Fruit fly (Drosophila melanogaster): ENCODE data around the gene GluRIIC.

The GluRIIC gene

DNA sequence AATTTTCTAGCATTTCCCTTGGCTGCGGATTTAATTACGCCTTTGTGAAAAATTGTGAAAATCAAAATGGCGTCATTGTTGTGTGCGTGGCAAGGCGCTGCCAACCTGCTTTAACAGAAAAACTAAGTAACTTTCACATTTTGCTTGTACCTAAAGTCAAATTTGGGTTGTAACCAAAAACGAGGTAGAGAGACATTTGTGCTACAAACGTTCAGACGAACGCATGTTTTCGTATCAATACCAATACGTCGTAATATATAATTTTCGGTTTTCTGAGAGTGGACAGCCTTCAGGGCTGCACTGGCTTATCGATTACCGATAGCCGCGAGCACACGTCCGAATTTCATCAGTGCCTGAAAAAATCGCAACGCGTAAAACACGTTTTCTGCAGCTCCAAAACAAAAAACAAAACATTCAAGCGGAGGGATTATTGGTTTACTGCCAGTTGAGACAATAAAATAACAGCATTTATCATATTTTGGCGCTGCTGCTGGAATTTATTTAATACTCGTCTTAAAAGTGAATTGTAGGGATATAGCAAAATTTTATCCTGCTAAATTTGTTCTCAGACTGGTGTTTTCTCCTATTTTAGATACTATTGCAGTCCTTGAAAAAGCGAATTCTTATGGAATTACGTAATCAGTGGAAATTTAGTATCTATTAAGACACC, 43.0 kb upstream of the GluRIIC start (continued):
- no peak for TF ChIP-seq CG1792 (GFP tag; optimal IDR thresholded peaks at IDR 0.05)
- no peak for TF ChIP-seq Hr78 (GFP tag; optimal IDR thresholded peaks at IDR 0.05)
- no peak for TF ChIP-seq CG12299 (tag; optimal IDR thresholded peaks at IDR 0.05)
- peak; percentile 47 for TF ChIP-seq NC2β (GFP tag; optimal IDR thresholded peaks at IDR 0.05)
- peak; percentile 77 for TF ChIP-seq tx (GFP tag; optimal IDR thresholded peaks at IDR 0.05)
- TF ChIP-seq kni (GFP tag; optimal IDR thresholded peaks at IDR 0.05) = peak; percentile 10
- no peak for TF ChIP-seq CTCF (GFP tag; optimal IDR thresholded peaks at IDR 0.05)
- TF ChIP-seq CG2875 (GFP tag; optimal IDR thresholded peaks at IDR 0.05) = peak; percentile 27
- TF ChIP-seq MBD-R2 (GFP tag; IDR thresholded peaks at IDR 0.05) = peak; percentile 41; the same call in 1 of the 2 replicates
- TF ChIP-seq CG9932 (GFP tag; IDR thresholded peaks at IDR 0.05) = peak; percentile 78
- peak; percentile 60 to 71 for TF ChIP-seq chif (GFP tag; optimal IDR thresholded peaks at IDR 0.05)
- TF ChIP-seq sr (GFP tag; IDR thresholded peaks at IDR 0.05) = no peak
- peak; percentile 29 for TF ChIP-seq CG12104 (GFP tag; optimal IDR thresholded peaks at IDR 0.05)
- peak; percentile 72 for TF ChIP-seq btn (GFP tag; optimal IDR thresholded peaks at IDR 0.05)
- no peak for TF ChIP-seq CG8359 (GFP tag; optimal IDR thresholded peaks at IDR 0.05; ENCODE audit: borderline replicate concordance)
- TF ChIP-seq vvl (GFP tag; IDR thresholded peaks at IDR 0.05) = peak; percentile 80
- peak; percentile 50 for TF ChIP-seq CG13123 (GFP tag; optimal IDR thresholded peaks at IDR 0.05)
- TF ChIP-seq CG34376 (GFP tag; optimal IDR thresholded peaks at IDR 0.05) = no peak
- TF ChIP-seq CG15514 (GFP tag; optimal IDR thresholded peaks at IDR 0.05) = peak; percentile 73
- peak; percentile 67 for TF ChIP-seq CG6765 (GFP tag; optimal IDR thresholded peaks at IDR 0.05)
- TF ChIP-seq CG4404 (GFP tag; IDR thresholded peaks at IDR 0.05) = peak; percentile 46; the same call in 1 of the 2 replicates
- peak; percentile 93 for TF ChIP-seq sens (GFP tag)
- TF ChIP-seq CrebB (tag; optimal IDR thresholded peaks at IDR 0.05) = peak; percentile 16
- TF ChIP-seq CG10274 (GFP tag; optimal IDR thresholded peaks at IDR 0.05) = no peak
- peak; percentile 84 for TF ChIP-seq CG32532 (GFP tag; IDR thresholded peaks at IDR 0.05)
- TF ChIP-seq YL-1 (GFP tag; optimal IDR thresholded peaks at IDR 0.05) = peak; percentile 98
- 0 out of 2 replicates have a peak, but pooled peaks have one; percentile 45 for TF ChIP-seq ranshi (GFP tag; IDR thresholded peaks at IDR 0.05)
- TF ChIP-seq HLH4C (GFP tag; IDR thresholded peaks at IDR 0.05; ENCODE audit: partially characterized antibody) = 0 out of 3 replicates have a peak, but pooled peaks have one; percentile 34
- no peak for TF ChIP-seq prd (optimal IDR thresholded peaks at IDR 0.05)
- TF ChIP-seq prd (GFP tag; IDR thresholded peaks at IDR 0.05) = peak; percentile 75
- no peak for TF ChIP-seq CG34224 (GFP tag; IDR thresholded peaks at IDR 0.05; ENCODE audit: partially characterized antibody)
- TF ChIP-seq HHEX (GFP tag; optimal IDR thresholded peaks at IDR 0.05) = peak; percentile 43
- peak; percentile 74 for TF ChIP-seq CG30403 (GFP tag; optimal IDR thresholded peaks at IDR 0.05)
- no peak for TF ChIP-seq CG14965 (GFP tag; optimal IDR thresholded peaks at IDR 0.05; ENCODE audit: borderline replicate concordance)
- TF ChIP-seq CG17186 (GFP tag; optimal IDR thresholded peaks at IDR 0.05) = peak; percentile 48
- peak; percentile 39 for TF ChIP-seq CG11723 (GFP tag; optimal IDR thresholded peaks at IDR 0.05)
- no peak for TF ChIP-seq Hmx (GFP tag; optimal IDR thresholded peaks at IDR 0.05)
- no peak for TF ChIP-seq Tbp (GFP tag; optimal IDR thresholded peaks at IDR 0.05)
- no peak for TF ChIP-seq CG42726 (GFP tag; IDR thresholded peaks at IDR 0.05; ENCODE audit: partially characterized antibody)
- peak; percentile 41 for TF ChIP-seq Lhr (GFP tag; optimal IDR thresholded peaks at IDR 0.05)
- no peak for TF ChIP-seq ac (GFP tag; optimal IDR thresholded peaks at IDR 0.05)
- TF ChIP-seq CG9817 (tag; optimal IDR thresholded peaks at IDR 0.05) = peak; percentile 64
- peak; percentile 63; the same call in 2 of the 3 replicates for TF ChIP-seq Dbx (GFP tag; IDR thresholded peaks at IDR 0.05)
- TF ChIP-seq tup (GFP tag; optimal IDR thresholded peaks at IDR 0.05) = peak; percentile 68
- TF ChIP-seq lilli (GFP tag; optimal IDR thresholded peaks at IDR 0.05) = peak; percentile 85
- TF ChIP-seq CG11093 (GFP tag; IDR thresholded peaks at IDR 0.05) = no peak
- peak; percentile 62 for TF ChIP-seq Sry-δ (GFP tag; optimal IDR thresholded peaks at IDR 0.05)
- peak; percentile 78 for TF ChIP-seq ara (GFP tag; IDR thresholded peaks at IDR 0.05)
- peak; percentile 99 for TF ChIP-seq phol (tag; optimal IDR thresholded peaks at IDR 0.05)
- TF ChIP-seq H2.0 (GFP tag; IDR thresholded peaks at IDR 0.05) = peak; percentile 79
